Fruit fly (Drosophila melanogaster) whole organism, pupa: ENCODE results near the gene CG8001.
A peak's percentile ranks its signal among the peaks of the same experiment; 100 is the strongest.

ENCODE experiments used
- CG10348 ChIP-seq: fragments of 200-800 bp; sonication (Bioruptor generic); IDR thresholded peaks from 2 replicates; pipeline ENCODE4 v1.3.6; 2022; ENCODE audit warnings: missing biosample characterization, missing genetic modification characterization
- CG12605 ChIP-seq: fragments of 200-800 bp; sonication (Bioruptor generic); IDR thresholded peaks from 2 replicates; pipeline ENCODE4 v1.3.6; 2022; ENCODE audit warnings: missing biosample characterization, missing genetic modification characterization
- CG13204 ChIP-seq: fragments of 200-800 bp; sonication (Bioruptor generic); optimal IDR thresholded peaks from 2 replicates; lab custom pipeline; 2018; ENCODE audit warnings: missing biosample characterization, mild to moderate bottlenecking, missing genetic modification characterization, moderate library complexity
- CG14655 ChIP-seq: fragments of 200-800 bp; sonication (Bioruptor generic); optimal IDR thresholded peaks from 3 replicates; lab custom pipeline; 2017; ENCODE audit warnings: mild to moderate bottlenecking, missing biosample characterization, missing genetic modification reagents, missing genetic modification characterization
- CG15710 ChIP-seq: fragments of 200-800 bp; sonication (Bioruptor generic); optimal IDR thresholded peaks from 2 replicates; lab custom pipeline; 2018; ENCODE audit warnings: missing biosample characterization, mild to moderate bottlenecking, missing genetic modification characterization, moderate library complexity
- CG17806 ChIP-seq: fragments of 200-800 bp; sonication (Bioruptor generic); optimal IDR thresholded peaks from 2 replicates; lab custom pipeline; 2018; ENCODE audit warnings: missing biosample characterization, mild to moderate bottlenecking, missing genetic modification characterization, moderate library complexity
- CG32121 ChIP-seq: fragments of 200-800 bp; sonication (Bioruptor generic); IDR thresholded peaks from 2 replicates; pipeline ENCODE4 v1.3.6; 2022; ENCODE audit warnings: missing biosample characterization, missing genetic modification characterization
- CG34367 ChIP-seq: fragments of 200-800 bp; sonication (Bioruptor generic); optimal IDR thresholded peaks from 2 replicates; lab custom pipeline; 2018; ENCODE audit warnings: missing biosample characterization, mild to moderate bottlenecking, missing genetic modification characterization
- CG4496 ChIP-seq: fragments of 200-800 bp; sonication (Bioruptor generic); IDR thresholded peaks from 3 replicates; pipeline ENCODE4 v1.3.6; 2022; ENCODE audit warnings: missing biosample characterization, missing genetic modification characterization
- CG8159 ChIP-seq: fragments of 200-800 bp; sonication (Bioruptor generic); optimal IDR thresholded peaks from 3 replicates; lab custom pipeline; 2018; ENCODE audit warnings: missing biosample characterization, mild to moderate bottlenecking, missing genetic modification characterization, moderate library complexity
- CG8301 ChIP-seq: fragments of 200-800 bp; sonication (Bioruptor generic); optimal IDR thresholded peaks from 2 replicates; lab custom pipeline; 2018; ENCODE audit warnings: missing biosample characterization, mild to moderate bottlenecking, missing genetic modification characterization
- CG9948 ChIP-seq: fragments of 200-800 bp; sonication (Bioruptor generic); optimal IDR thresholded peaks from 2 replicates; lab custom pipeline; 2018; ENCODE audit warnings: missing biosample characterization, mild to moderate bottlenecking, missing genetic modification characterization, moderate library complexity
- D1 ChIP-seq: fragments of 200-800 bp; sonication (Bioruptor generic); optimal IDR thresholded peaks from 2 replicates; lab custom pipeline; 2018; ENCODE audit warnings: missing biosample characterization, mild to moderate bottlenecking, missing genetic modification characterization, moderate library complexity
- EcR ChIP-seq: fragments of 200-800 bp; sonication (Bioruptor generic); optimal IDR thresholded peaks from 3 replicates; lab custom pipeline; 2019; ENCODE audit warnings: missing biosample characterization, missing genetic modification characterization, mild to moderate bottlenecking, moderate library complexity, missing genetic modification reagents
- Ets98B ChIP-seq: fragments of 200-800 bp; sonication (Bioruptor generic); IDR thresholded peaks from 2 replicates; pipeline ENCODE4 v1.3.6; 2022; ENCODE audit warnings: missing biosample characterization, missing genetic modification characterization
- Pif1A ChIP-seq: fragments of 200-800 bp; sonication (Bioruptor generic); optimal IDR thresholded peaks from 3 replicates; lab custom pipeline; 2016; ENCODE audit warnings: missing biosample characterization, missing genetic modification characterization
- Pif1B ChIP-seq: fragments of 200-800 bp; sonication (Bioruptor generic); optimal IDR thresholded peaks from 3 replicates; lab custom pipeline; 2016; ENCODE audit warnings: missing biosample characterization, missing genetic modification characterization
- Snoo ChIP-seq: fragments of 200-800 bp; sonication (Bioruptor generic); optimal IDR thresholded peaks from 3 replicates; lab custom pipeline; 2017; ENCODE audit warnings: missing biosample characterization, mild to moderate bottlenecking, missing genetic modification characterization, inconsistent platforms
- fd96Ca ChIP-seq: fragments of 200-800 bp; sonication (Bioruptor generic); IDR thresholded peaks from 3 replicates; pipeline ENCODE4 v1.3.6; 2022; ENCODE audit warnings: missing biosample characterization, missing genetic modification characterization
- gl ChIP-seq: fragments of 200-800 bp; sonication (Bioruptor generic); optimal IDR thresholded peaks from 2 replicates; lab custom pipeline; 2018; ENCODE audit warnings: missing biosample characterization, mild to moderate bottlenecking, missing genetic modification characterization
- rn ChIP-seq: fragments of 200-800 bp; sonication (Bioruptor generic); IDR thresholded peaks from 2 replicates; pipeline ENCODE4 v1.3.6; 2022; ENCODE audit warnings: missing biosample characterization, missing genetic modification characterization

Gene CG8001

dm6 chr3L:1740129-1740975, 15.6 kb upstream of the CG8001 start:
- TF ChIP-seq CG4496 (GFP tag; lab: Robert Waterston, UW) (peak; percentile 71), CG8159 (tag; lab: Kevin White, UChicago) (no peak), D1 (no peak), Pif1A (peak; percentile 57), CG34367 (tag; lab: Kevin White, UChicago) (peak; percentile 18), fd96Ca (GFP tag; lab: Robert Waterston, UW) (peak; percentile 81), CG17806 (tag; lab: Kevin White, UChicago) (no peak), Snoo (no peak), rn (GFP tag; lab: Robert Waterston, UW) (0 out of 2 replicates have a peak, but pooled peaks have one; percentile 15), EcR (GFP tag; lab: Kevin White, UChicago) (no peak), CG9948 (tag; lab: Kevin White, UChicago) (peak; percentile 8), CG12605 (no peak), CG15710 (tag; lab: Kevin White, UChicago) (peak; percentile 14), CG13204 (GFP tag; lab: Kevin White, UChicago) (no peak), Ets98B (peak; percentile 54; the same call in 1 of the 2 replicates), CG32121 (GFP tag; lab: Robert Waterston, UW) (peak; percentile 69), CG8301 (tag; lab: Kevin White, UChicago) (no peak), CG14655 (GFP tag; lab: Kevin White, UChicago) (no peak), gl (tag; lab: Kevin White, UChicago) (no peak), Pif1B (no peak), CG10348 (GFP tag; lab: Robert Waterston, UW) (0 out of 2 replicates have a peak, but pooled peaks have one; percentile 34)

- TF ChIP-seq CG32121 (GFP tag; lab: Robert Waterston, UW) (0 out of 2 replicates have a peak, but pooled peaks have one; percentile 16), CG9948 (tag; lab: Kevin White, UChicago) (no peak), CG15710 (tag; lab: Kevin White, UChicago) (no peak), Pif1A (peak; percentile 34), gl (tag; lab: Kevin White, UChicago) (no peak), rn (GFP tag; lab: Robert Waterston, UW) (no peak), CG8301 (tag; lab: Kevin White, UChicago) (peak; percentile 41), fd96Ca (GFP tag; lab: Robert Waterston, UW) (0 out of 3 replicates have a peak, but pooled peaks have one; percentile 36), Ets98B (peak; percentile 20), CG10348 (GFP tag; lab: Robert Waterston, UW) (no peak), CG8159 (tag; lab: Kevin White, UChicago) (peak; percentile 12)
These were observed 14.9 kb upstream of the CG8001 start for dm6 chr3L:1741107-1741506.

- TF ChIP-seq CG8301 (tag; lab: Kevin White, UChicago) (no peak), Snoo (no peak), Pif1B (no peak), Pif1A (no peak), CG15710 (tag; lab: Kevin White, UChicago) (no peak), CG10348 (GFP tag; lab: Robert Waterston, UW) (no peak), D1 (no peak), gl (tag; lab: Kevin White, UChicago) (no peak), CG17806 (tag; lab: Kevin White, UChicago) (no peak), EcR (GFP tag; lab: Kevin White, UChicago) (no peak), CG4496 (GFP tag; lab: Robert Waterston, UW) (no peak), Ets98B (no peak), fd96Ca (GFP tag; lab: Robert Waterston, UW) (no peak), CG14655 (GFP tag; lab: Kevin White, UChicago) (no peak), CG32121 (GFP tag; lab: Robert Waterston, UW) (no peak), CG8159 (tag; lab: Kevin White, UChicago) (no peak), CG13204 (GFP tag; lab: Kevin White, UChicago) (no peak), rn (GFP tag; lab: Robert Waterston, UW) (no peak), CG12605 (no peak), CG34367 (tag; lab: Kevin White, UChicago) (no peak)
These were observed 14.1 kb upstream of the CG8001 start for dm6 chr3L:1741655-1742551.

DNA sequence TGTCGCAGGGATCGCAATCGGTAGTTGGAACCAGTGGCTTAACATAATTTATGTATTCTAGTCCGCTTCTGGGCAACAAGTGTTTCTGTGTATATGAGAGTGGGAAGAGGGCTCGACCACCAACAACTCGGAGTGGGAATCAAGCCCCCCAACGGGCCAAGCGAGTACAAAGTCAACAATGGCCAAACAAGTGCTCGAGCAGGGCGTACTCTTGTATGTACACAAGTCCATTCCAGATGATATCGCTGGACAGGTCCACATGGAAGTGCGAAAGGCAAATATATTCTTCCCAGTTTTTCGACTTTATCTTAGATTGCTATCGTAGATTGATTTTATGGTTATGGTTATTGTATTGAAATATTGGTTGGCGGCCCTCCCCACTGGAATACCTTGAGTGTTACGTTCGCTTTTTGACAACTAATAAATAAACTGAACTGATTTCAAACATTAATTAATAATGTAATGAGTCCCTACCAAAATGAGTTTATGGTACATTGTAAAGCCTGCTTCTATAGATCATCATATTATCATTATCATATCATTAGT, 13.3 kb upstream of the CG8001 start:
- no peak for TF ChIP-seq CG34367 (tag; lab: Kevin White, UChicago)
- no peak for TF ChIP-seq CG4496 (GFP tag; lab: Robert Waterston, UW)
- peak; percentile 44 for TF ChIP-seq CG13204 (GFP tag; lab: Kevin White, UChicago)
- no peak for TF ChIP-seq CG8301 (tag; lab: Kevin White, UChicago)
- no peak for TF ChIP-seq CG32121 (GFP tag; lab: Robert Waterston, UW)
- TF ChIP-seq CG12605: no peak
- no peak for TF ChIP-seq CG17806 (tag; lab: Kevin White, UChicago)
- TF ChIP-seq Snoo: no peak
- no peak for TF ChIP-seq CG15710 (tag; lab: Kevin White, UChicago)
- TF ChIP-seq fd96Ca (GFP tag; lab: Robert Waterston, UW): no peak
- no peak for TF ChIP-seq CG9948 (tag; lab: Kevin White, UChicago)
- TF ChIP-seq CG14655 (GFP tag; lab: Kevin White, UChicago): no peak
- no peak for TF ChIP-seq gl (tag; lab: Kevin White, UChicago)
- TF ChIP-seq EcR (GFP tag; lab: Kevin White, UChicago): peak; percentile 43
